Worm (Caenorhabditis elegans) whole organism, young adult: ENCODE data around the gene F54D1.6.

Experiments
- B0035.1 ChIP-seq: sonication (generic microtip); optimal IDR thresholded peaks from 2 replicates; lab custom pipeline; 2016; ENCODE audit warnings: missing genetic modification characterization, mild to moderate bottlenecking, missing compliant biosample characterization, missing genotype, missing genetic modification reagents
- F10E7.11 ChIP-seq: sonication (generic microtip); optimal IDR thresholded peaks from 2 replicates; lab custom pipeline; 2017; ENCODE audit warnings: mild to moderate bottlenecking, missing genetic modification characterization, moderate library complexity, missing compliant biosample characterization
- F22D6.2 ChIP-seq: sonication (generic microtip); optimal IDR thresholded peaks from 2 replicates; lab custom pipeline; 2016; ENCODE audit warnings: mild to moderate bottlenecking, missing genetic modification characterization, missing compliant biosample characterization
- F33H1.4 ChIP-seq: fragments of 200-800 bp; sonication (Bioruptor generic); IDR thresholded peaks from 2 replicates; pipeline ENCODE4 v1.3.6; 2022; ENCODE audit warnings: missing genetic modification reagents, missing genetic modification characterization, missing compliant biosample characterization
- K12H6.12 ChIP-seq: fragments of 200-800 bp; sonication (Bioruptor generic); optimal IDR thresholded peaks from 2 replicates; lab custom pipeline; 2018; ENCODE audit warnings: mild to moderate bottlenecking, missing genetic modification characterization, missing compliant biosample characterization
- Y53G8AR.9 ChIP-seq: fragments of 200-800 bp; sonication (Bioruptor generic); conservative IDR thresholded peaks from 2 replicates; pipeline ENCODE4 v1.3.6; 2022; ENCODE audit warnings: missing genetic modification reagents, missing genetic modification characterization, missing compliant biosample characterization
- Y56A3A.18 ChIP-seq: fragments of 200-800 bp; sonication (Bioruptor generic); IDR thresholded peaks from 2 replicates; pipeline ENCODE4 v1.3.6; 2022; ENCODE audit warnings: missing genetic modification reagents, missing genetic modification characterization, missing compliant biosample characterization
- Y67H2A.10 ChIP-seq: fragments of 200-800 bp; sonication (Bioruptor generic); conservative IDR thresholded peaks from 2 replicates; pipeline ENCODE4 v1.3.6; 2022; ENCODE audit warnings: missing genetic modification reagents, missing genetic modification characterization, missing compliant biosample characterization
- Y79H2A.3 ChIP-seq: fragments of 200-800 bp; sonication (Bioruptor generic); conservative IDR thresholded peaks from 2 replicates; pipeline ENCODE4 v1.3.6; 2022; ENCODE audit warnings: missing genetic modification reagents, missing genetic modification characterization, missing compliant biosample characterization
- Y95B8A.8 ChIP-seq: fragments of 200-800 bp; sonication (Bioruptor generic); IDR thresholded peaks from 2 replicates; pipeline ENCODE4 v1.3.6; 2022; ENCODE audit warnings: missing genetic modification reagents, missing genetic modification characterization, missing compliant biosample characterization
- ZK185.1 ChIP-seq: sonication (generic microtip); optimal IDR thresholded peaks from 2 replicates; lab custom pipeline; 2016; ENCODE audit warnings: mild to moderate bottlenecking, missing genetic modification characterization, missing compliant biosample characterization; ENCODE audit not compliant: poor library complexity, severe bottlenecking
- atf-7 ChIP-seq: sonication (generic microtip); optimal IDR thresholded peaks from 2 replicates; lab custom pipeline; 2017; ENCODE audit warnings: mild to moderate bottlenecking, missing genetic modification characterization, missing compliant biosample characterization
- attf-3 ChIP-seq: fragments of 200-800 bp; sonication (Bioruptor generic); conservative IDR thresholded peaks from 2 replicates; pipeline ENCODE4 v1.3.6; 2022; ENCODE audit warnings: missing genetic modification reagents, missing genetic modification characterization, missing compliant biosample characterization
- bed-2 ChIP-seq: fragments of 200-800 bp; sonication (Bioruptor generic); IDR thresholded peaks from 2 replicates; pipeline ENCODE4 v1.3.6; 2022; ENCODE audit warnings: missing genetic modification reagents, missing genetic modification characterization, missing compliant biosample characterization
- cebp-1 ChIP-seq, 2 experiments: fragments of 200-800 bp in 1 of 2; sonication (Bioruptor generic) in 1 of 2; sonication (generic microtip) in 1 of 2; IDR thresholded peaks in 1 of 2; optimal IDR thresholded peaks in 1 of 2; 2 replicates each; pipeline versions ENCODE4 v1.3.6 to Lab custom; 2017 to 2022; ENCODE audit warnings: missing compliant biosample characterization in 2 of 2, missing genetic modification characterization in 2 of 2, mild to moderate bottlenecking in 1 of 2, missing genetic modification reagents in 1 of 2, moderate library complexity in 1 of 2
- ceh-58 ChIP-seq: fragments of 200-800 bp; sonication (Bioruptor generic); IDR thresholded peaks from 2 replicates; pipeline ENCODE4 v1.3.6; 2022; ENCODE audit warnings: missing genetic modification characterization, missing compliant biosample characterization
- efl-1 ChIP-seq: fragments of 150-350 bp; optimal IDR thresholded peaks from 2 replicates; lab custom pipeline; 2014; ENCODE audit warnings: missing biosample characterization, missing genetic modification reagents, missing genetic modification characterization
- egl-44 ChIP-seq: fragments of 200-800 bp; sonication (Bioruptor generic); IDR thresholded peaks from 2 replicates; pipeline ENCODE4 v1.3.6; 2022; ENCODE audit warnings: missing genetic modification reagents, missing genetic modification characterization, missing compliant biosample characterization
- egrh-3 ChIP-seq: fragments of 200-800 bp; sonication (Bioruptor generic); IDR thresholded peaks from 2 replicates; pipeline ENCODE4 v1.3.6; 2022; ENCODE audit warnings: missing genetic modification reagents, missing genetic modification characterization, missing compliant biosample characterization
- ets-4 ChIP-seq: fragments of 200-800 bp; sonication (Bioruptor generic); optimal IDR thresholded peaks from 2 replicates; lab custom pipeline; 2018; ENCODE audit warnings: mild to moderate bottlenecking, missing genetic modification characterization, missing compliant biosample characterization
- hmg-1.2 ChIP-seq: fragments of 200-800 bp; sonication (Bioruptor generic); IDR thresholded peaks from 2 replicates; pipeline ENCODE4 v1.3.6; 2022; ENCODE audit warnings: missing genetic modification reagents, missing genetic modification characterization, missing compliant biosample characterization
- lin-54 ChIP-seq: fragments of 200-800 bp; sonication (Bioruptor generic); optimal IDR thresholded peaks from 2 replicates; lab custom pipeline; 2018; ENCODE audit warnings: mild to moderate bottlenecking, missing genetic modification characterization, missing compliant biosample characterization
- lir-1 ChIP-seq: fragments of 200-800 bp; sonication (Bioruptor generic); conservative IDR thresholded peaks from 2 replicates; pipeline ENCODE4 v1.3.6; 2022; ENCODE audit warnings: missing genetic modification reagents, missing genetic modification characterization, missing compliant biosample characterization
- madf-3 ChIP-seq: fragments of 200-800 bp; sonication (Bioruptor generic); IDR thresholded peaks from 2 replicates; pipeline ENCODE4 v1.3.6; 2022; ENCODE audit warnings: missing genetic modification reagents, missing genetic modification characterization, missing compliant biosample characterization
- madf-8 ChIP-seq: fragments of 200-800 bp; sonication (Bioruptor generic); conservative IDR thresholded peaks from 2 replicates; pipeline ENCODE4 v1.3.6; 2022; ENCODE audit warnings: missing genetic modification reagents, missing genetic modification characterization, missing compliant biosample characterization
- nfyb-1 ChIP-seq: fragments of 200-800 bp; sonication (Bioruptor generic); IDR thresholded peaks from 2 replicates; pipeline ENCODE4 v1.3.6; 2022; ENCODE audit warnings: missing genetic modification reagents, missing genetic modification characterization, missing compliant biosample characterization
- nhr-179 ChIP-seq: sonication (generic microtip); optimal IDR thresholded peaks from 2 replicates; lab custom pipeline; 2016; ENCODE audit warnings: mild to moderate bottlenecking, missing genetic modification characterization, missing compliant biosample characterization
- rcor-1 ChIP-seq: fragments of 200-800 bp; sonication (Bioruptor generic); IDR thresholded peaks from 2 replicates; pipeline ENCODE4 v1.3.6; 2022; ENCODE audit warnings: missing genetic modification reagents, missing genetic modification characterization, missing compliant biosample characterization
- sdz-38 ChIP-seq: sonication (generic microtip); optimal IDR thresholded peaks from 2 replicates; lab custom pipeline; 2016; ENCODE audit warnings: missing genotype, missing genetic modification characterization, missing compliant biosample characterization
- snpc-1.3 ChIP-seq: sonication (generic microtip); optimal IDR thresholded peaks from 2 replicates; lab custom pipeline; 2017; ENCODE audit warnings: missing genetic modification characterization, mild to moderate bottlenecking, missing compliant biosample characterization, antibody characterized with exemption, moderate library complexity, missing genotype, missing genetic modification reagents; ENCODE audit not compliant: insufficient read depth
- unc-62 ChIP-seq: fragments of 150-350 bp; optimal IDR thresholded peaks from 2 replicates; lab custom pipeline; 2014; ENCODE audit warnings: missing biosample characterization, missing genetic modification reagents, missing genetic modification characterization
- zfh-2 ChIP-seq: fragments of 200-800 bp; sonication (Bioruptor generic); conservative IDR thresholded peaks from 2 replicates; pipeline ENCODE4 v1.3.6; 2022; ENCODE audit warnings: missing genetic modification reagents, missing genetic modification characterization, missing compliant biosample characterization
- ztf-22 ChIP-seq: fragments of 200-800 bp; sonication (Bioruptor generic); optimal IDR thresholded peaks from 2 replicates; lab custom pipeline; 2018; ENCODE audit warnings: mild to moderate bottlenecking, missing genetic modification characterization, moderate library complexity, missing compliant biosample characterization
- ztf-26 ChIP-seq: sonication (generic microtip); optimal IDR thresholded peaks from 2 replicates; lab custom pipeline; 2017; ENCODE audit warnings: missing genetic modification characterization, missing compliant biosample characterization

F54D1.6 gene

ce11 chrIV:11284102-11284531 is 3.5 kb upstream of the F54D1.6 start (continued):
- no peak for TF ChIP-seq K12H6.12
- peak; percentile 52 for TF ChIP-seq ets-4 (GFP tag; lab: Kevin White, UChicago)
- TF ChIP-seq bed-2 (GFP tag; lab: Robert Waterston, UW) = no peak
- TF ChIP-seq nfyb-1 (GFP tag; lab: Robert Waterston, UW) = no peak
- TF ChIP-seq hmg-1.2 (GFP tag; lab: Robert Waterston, UW) = peak; percentile 50
- TF ChIP-seq Y95B8A.8 (GFP tag; lab: Robert Waterston, UW) = no peak
- TF ChIP-seq attf-3 (GFP tag; lab: Robert Waterston, UW) = no peak
- TF ChIP-seq egrh-3 (GFP tag; lab: Robert Waterston, UW) = no peak
- peak; percentile 52 for TF ChIP-seq unc-62 (GFP tag; lab: Kevin White, UChicago)
- no peak for TF ChIP-seq ztf-26 (tag; lab: Kevin White, UChicago)
- TF ChIP-seq nhr-179 = no peak
- peak; percentile 62 for TF ChIP-seq ztf-22 (GFP tag; lab: Kevin White, UChicago)
- no peak for TF ChIP-seq sdz-38 (tag; lab: Kevin White, UChicago)
- TF ChIP-seq lin-54 (GFP tag; lab: Kevin White, UChicago) = no peak
- no peak for TF ChIP-seq Y79H2A.3 (GFP tag; lab: Robert Waterston, UW)
- TF ChIP-seq zfh-2 (GFP tag; lab: Robert Waterston, UW) = no peak
- TF ChIP-seq B0035.1 (tag; lab: Kevin White, UChicago) = no peak
- TF ChIP-seq, all 124 proteins: peak for 8

- TF ChIP-seq madf-3 (no peak), cebp-1 (GFP tag; IDR thresholded peaks at IDR 0.05; lab: Robert Waterston, UW) (peak; percentile 51; the same call in 1 of the 2 replicates), cebp-1 (tag; optimal IDR thresholded peaks at IDR 0.05; lab: Kevin White, UChicago) (peak; percentile 69), nfyb-1 (GFP tag; lab: Robert Waterston, UW) (no peak)
Measured at ce11 chrIV:11285239-11285638, 2.4 kb upstream of the F54D1.6 start.

- TF ChIP-seq rcor-1 (GFP tag; lab: Robert Waterston, UW) (no peak), snpc-1.3 (no peak), ZK185.1 (tag; lab: Kevin White, UChicago) (no peak), ceh-58 (GFP tag; lab: Robert Waterston, UW) (no peak), bed-2 (GFP tag; lab: Robert Waterston, UW) (no peak), F10E7.11 (tag; lab: Kevin White, UChicago) (no peak), Y67H2A.10 (GFP tag; lab: Robert Waterston, UW) (no peak), lir-1 (GFP tag; lab: Robert Waterston, UW) (no peak), Y53G8AR.9 (GFP tag; lab: Robert Waterston, UW) (no peak), efl-1 (GFP tag; lab: Kevin White, UChicago) (no peak), egl-44 (GFP tag; lab: Robert Waterston, UW) (no peak), F22D6.2 (tag; lab: Kevin White, UChicago) (no peak), F33H1.4 (GFP tag; lab: Robert Waterston, UW) (no peak), madf-8 (GFP tag; lab: Robert Waterston, UW) (no peak), atf-7 (tag; lab: Kevin White, UChicago) (no peak), Y56A3A.18 (GFP tag; lab: Robert Waterston, UW) (no peak)
Measured at ce11 chrIV:11286112-11286511, 1.5 kb upstream of the F54D1.6 start.
